Fruit fly (Drosophila melanogaster): ENCODE measurements around the gene CG11634.

DNA sequence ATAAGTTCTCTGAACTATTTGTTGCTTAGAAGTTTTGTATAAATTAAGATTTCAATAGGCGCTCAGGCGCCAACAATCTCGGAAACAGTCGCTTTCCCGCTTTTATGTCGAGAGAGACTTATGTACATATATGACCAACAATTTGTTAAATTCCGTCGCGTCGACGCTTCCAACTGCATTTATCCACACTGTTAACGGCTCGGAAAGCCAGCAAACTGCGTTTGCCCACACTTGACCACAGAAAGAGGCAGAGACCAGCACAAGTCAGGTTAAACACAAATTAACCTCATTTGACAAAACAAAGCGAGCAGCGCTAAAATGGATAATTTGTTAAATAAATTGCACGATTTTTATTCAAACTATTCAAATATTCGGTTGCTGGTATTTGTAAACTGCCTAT is 11.0 kb upstream of the CG11634 start:
- TF ChIP-seq kay (GFP tag; ENCODE audit: borderline replicate concordance) (no peak), cnc (optimal IDR thresholded peaks at IDR 0.05) (no peak), CG7101 (tag; optimal IDR thresholded peaks at IDR 0.05) (no peak), bab1 (GFP tag; optimal IDR thresholded peaks at IDR 0.05) (no peak)
